Fruit fly (Drosophila melanogaster) whole organism, pupa: ENCODE results near the gene mri.

Experiments
- CG17806 ChIP-seq: fragments of 200-800 bp; sonication (Bioruptor generic); optimal IDR thresholded peaks from 2 replicates; lab custom pipeline; 2018; ENCODE audit warnings: missing biosample characterization, mild to moderate bottlenecking, missing genetic modification characterization, moderate library complexity
- CG8159 ChIP-seq: fragments of 200-800 bp; sonication (Bioruptor generic); optimal IDR thresholded peaks from 3 replicates; lab custom pipeline; 2018; ENCODE audit warnings: missing biosample characterization, mild to moderate bottlenecking, missing genetic modification characterization, moderate library complexity
- gl ChIP-seq: fragments of 200-800 bp; sonication (Bioruptor generic); optimal IDR thresholded peaks from 2 replicates; lab custom pipeline; 2018; ENCODE audit warnings: missing biosample characterization, mild to moderate bottlenecking, missing genetic modification characterization

dm6 chr3L:184251-184650 lies 15.7 kb upstream of the mri start, which contains the start of the genes CG34140, Mkp and Mtch:
- TF ChIP-seq gl (tag; lab: Kevin White, UChicago) (peak; percentile 10), CG17806 (tag; lab: Kevin White, UChicago) (peak; percentile 66), CG8159 (no peak)
